Fruit fly (Drosophila melanogaster) whole organism: ENCODE results near the gene Wsck.

Experiments
- CG8478 ChIP-seq: fragments of >200 bp; optimal IDR thresholded peaks from 2 replicates; lab custom pipeline; 2018; ENCODE audit warnings: inconsistent platforms
- EcR ChIP-seq, 2 experiments: fragments of >200 bp; optimal IDR thresholded peaks; 2 replicates each; lab custom pipeline; 2017; ENCODE audit warnings: missing biosample characterization in 2 of 2, missing genetic modification characterization in 2 of 2, missing genetic modification reagents in 2 of 2
- psq ChIP-seq: fragments of >200 bp; optimal IDR thresholded peaks from 2 replicates; lab custom pipeline; 2017

- no peak for TF ChIP-seq CG8478 (lab: Kevin White, UChicago)
- TF ChIP-seq psq (lab: Kevin White, UChicago): no peak
- no peak for TF ChIP-seq EcR (GFP tag; optimal IDR thresholded peaks at IDR 0.05; lab: Kevin White, UChicago)
Measured at dm6 chr3R:24603399-24604131, 26.3 kb downstream of the Wsck start.
